Worm (Caenorhabditis elegans) whole organism, L2 larva: ENCODE data around the gene C34C12.9.

Experiments
- C34F6.9 ChIP-seq: fragments of 150-350 bp; optimal IDR thresholded peaks from 2 replicates; lab custom pipeline; 2014; ENCODE audit warnings: missing biosample characterization, missing genetic modification characterization
- F13H6.1 ChIP-seq: sonication (generic microtip); optimal IDR thresholded peaks from 2 replicates; lab custom pipeline; 2016; ENCODE audit warnings: missing genetic modification characterization, missing compliant biosample characterization
- R02D3.7 ChIP-seq: fragments of 150-350 bp; optimal IDR thresholded peaks from 2 replicates; lab custom pipeline; 2014; ENCODE audit warnings: missing biosample characterization, missing genetic modification characterization
- Y55F3AM.14 ChIP-seq: fragments of 200-800 bp; sonication (Bioruptor generic); optimal IDR thresholded peaks from 2 replicates; lab custom pipeline; 2018; ENCODE audit warnings: mild to moderate bottlenecking, missing genetic modification characterization, missing compliant biosample characterization
- alr-1 ChIP-seq: fragments of 150-350 bp; optimal IDR thresholded peaks from 2 replicates; lab custom pipeline; 2014; ENCODE audit warnings: missing biosample characterization, missing genetic modification characterization
- aly-2 ChIP-seq: fragments of 150-350 bp; optimal IDR thresholded peaks from 2 replicates; lab custom pipeline; 2014; ENCODE audit warnings: missing biosample characterization, missing genetic modification characterization
- blmp-1 ChIP-seq: sonication (generic microtip); optimal IDR thresholded peaks from 2 replicates; lab custom pipeline; 2017; ENCODE audit warnings: missing genetic modification characterization, mild to moderate bottlenecking, missing compliant biosample characterization, antibody characterized with exemption, moderate library complexity; ENCODE audit not compliant: insufficient read depth
- ceh-16 ChIP-seq: fragments of 150-350 bp; optimal IDR thresholded peaks from 2 replicates; lab custom pipeline; 2014; ENCODE audit warnings: missing biosample characterization, missing genetic modification characterization
- egl-27 ChIP-seq: sonication (generic microtip); optimal IDR thresholded peaks from 3 replicates; lab custom pipeline; 2017; ENCODE audit warnings: missing biosample characterization, missing genetic modification reagents, missing genetic modification characterization
- elt-1 ChIP-seq: fragments of 150-350 bp; optimal IDR thresholded peaks from 2 replicates; lab custom pipeline; 2014; ENCODE audit warnings: missing biosample characterization, missing genetic modification characterization
- fos-1 ChIP-seq: fragments of 150-350 bp; optimal IDR thresholded peaks from 2 replicates; lab custom pipeline; 2014; ENCODE audit warnings: missing biosample characterization, missing genetic modification characterization
- gmeb-1 ChIP-seq: fragments of 150-350 bp; optimal IDR thresholded peaks from 2 replicates; lab custom pipeline; 2014; ENCODE audit warnings: missing biosample characterization, missing genetic modification characterization
- lin-11 ChIP-seq: fragments of 150-350 bp; sonication (generic microtip); optimal IDR thresholded peaks from 2 replicates; lab custom pipeline; 2014; ENCODE audit warnings: missing biosample characterization, missing genetic modification characterization, inconsistent platforms, mixed read lengths
- lin-13 ChIP-seq: fragments of 150-350 bp; optimal IDR thresholded peaks from 2 replicates; lab custom pipeline; 2014; ENCODE audit warnings: missing biosample characterization, missing genetic modification reagents, missing genetic modification characterization
- lin-39 ChIP-seq: fragments of 150-350 bp; optimal IDR thresholded peaks from 2 replicates; lab custom pipeline; 2014; ENCODE audit warnings: missing biosample characterization, missing genetic modification reagents, missing genetic modification characterization
- lsy-2 ChIP-seq, 2 experiments: fragments of 150-350 bp in 1 of 2; sonication (generic microtip) in 1 of 2; optimal IDR thresholded peaks; 2 replicates each; lab custom pipeline; 2014 to 2017; ENCODE audit warnings: missing biosample characterization in 2 of 2, missing genetic modification characterization in 2 of 2
- mdl-1 ChIP-seq, 2 experiments: fragments of 150-350 bp in 1 of 2; sonication (generic microtip) in 1 of 2; optimal IDR thresholded peaks; 2 replicates each; lab custom pipeline; 2017; ENCODE audit warnings: missing biosample characterization in 2 of 2, missing genetic modification characterization in 2 of 2
- nhr-10 ChIP-seq: sonication (generic microtip); optimal IDR thresholded peaks from 2 replicates; lab custom pipeline; 2017; ENCODE audit warnings: missing biosample characterization, missing genetic modification characterization
- nhr-11 ChIP-seq: fragments of 150-350 bp; optimal IDR thresholded peaks from 2 replicates; lab custom pipeline; 2014; ENCODE audit warnings: missing biosample characterization, missing genetic modification characterization
- nhr-21 ChIP-seq: fragments of 150-350 bp; optimal IDR thresholded peaks from 2 replicates; lab custom pipeline; 2014; ENCODE audit warnings: missing biosample characterization, missing genetic modification characterization
- nhr-237 ChIP-seq: fragments of 150-350 bp; optimal IDR thresholded peaks from 2 replicates; lab custom pipeline; 2014; ENCODE audit warnings: missing biosample characterization, missing genetic modification characterization
- nhr-6 ChIP-seq: fragments of 150-350 bp; optimal IDR thresholded peaks from 2 replicates; lab custom pipeline; 2014; ENCODE audit warnings: missing biosample characterization, missing genetic modification characterization
- nhr-77 ChIP-seq: fragments of 150-350 bp; optimal IDR thresholded peaks from 2 replicates; lab custom pipeline; 2014; ENCODE audit warnings: missing biosample characterization, missing genetic modification characterization
- skn-1 ChIP-seq: sonication (generic microtip); optimal IDR thresholded peaks from 2 replicates; lab custom pipeline; 2017; ENCODE audit warnings: missing biosample characterization, missing genetic modification characterization
- sma-3 ChIP-seq: sonication (generic microtip); optimal IDR thresholded peaks from 2 replicates; lab custom pipeline; 2016; ENCODE audit warnings: missing genetic modification reagents, missing genetic modification characterization, missing compliant biosample characterization
- snpc-4 ChIP-seq: fragments of 150-350 bp; optimal IDR thresholded peaks from 2 replicates; lab custom pipeline; 2014; ENCODE audit warnings: missing biosample characterization, missing genetic modification characterization
- unc-39 ChIP-seq: fragments of 150-350 bp; optimal IDR thresholded peaks from 2 replicates; lab custom pipeline; 2014; ENCODE audit warnings: missing biosample characterization, missing genetic modification characterization
- unc-55 ChIP-seq: fragments of 150-350 bp; sonication (generic microtip); optimal IDR thresholded peaks from 3 replicates; lab custom pipeline; 2014; ENCODE audit warnings: missing biosample characterization, missing genetic modification reagents, missing genetic modification characterization
- unc-62 ChIP-seq: fragments of 150-350 bp; optimal IDR thresholded peaks from 2 replicates; lab custom pipeline; 2014; ENCODE audit warnings: missing biosample characterization, missing genetic modification reagents, missing genetic modification characterization
- ztf-1 ChIP-seq: fragments of 200-800 bp; sonication (Bioruptor generic); conservative IDR thresholded peaks from 2 replicates; pipeline ENCODE4 v1.3.6; 2022; ENCODE audit warnings: missing genetic modification characterization, missing compliant biosample characterization
- ztf-11 ChIP-seq: sonication (generic microtip); optimal IDR thresholded peaks from 2 replicates; lab custom pipeline; 2017; ENCODE audit warnings: missing biosample characterization, missing genetic modification characterization
- ztf-4 ChIP-seq: fragments of 150-350 bp; optimal IDR thresholded peaks from 2 replicates; lab custom pipeline; 2014; ENCODE audit warnings: missing biosample characterization, missing genetic modification characterization

Gene C34C12.9

ce11 chrIII:3484995-3485394 lies 9.7 kb upstream of the C34C12.9 start:
- no peak for TF ChIP-seq alr-1 (tag; lab: Kevin White, UChicago)
- TF ChIP-seq unc-39 (tag; lab: Kevin White, UChicago) = no peak
- no peak for TF ChIP-seq ztf-4 (tag; lab: Kevin White, UChicago)
- no peak for TF ChIP-seq elt-1 (tag; lab: Kevin White, UChicago)
- no peak for TF ChIP-seq nhr-11 (tag; lab: Kevin White, UChicago)
- no peak for TF ChIP-seq blmp-1 (tag; lab: Kevin White, UChicago)
- no peak for TF ChIP-seq R02D3.7
- no peak for TF ChIP-seq mdl-1 (tag; optimal IDR thresholded peaks at IDR 0.05; lab: Kevin White, UChicago)
- no peak for TF ChIP-seq ztf-11
- TF ChIP-seq skn-1 (tag; lab: Kevin White, UChicago) = no peak
- TF ChIP-seq nhr-237 (tag; lab: Kevin White, UChicago) = no peak
- no peak for TF ChIP-seq nhr-10
- TF ChIP-seq unc-62 = no peak
- TF ChIP-seq snpc-4 (tag; lab: Kevin White, UChicago) = no peak
- no peak for TF ChIP-seq ztf-1 (GFP tag; lab: Robert Waterston, UW)

ce11 chrIII:3482291-3482690 lies 7.0 kb upstream of the C34C12.9 start, which contains the start of gene C34C12.6:
C34C12.6 (plus strand) TSS chrIII:3482591.
- no peak for TF ChIP-seq lin-13
- TF ChIP-seq lin-11 = no peak
- no peak for TF ChIP-seq nhr-77 (tag; lab: Kevin White, UChicago)

- TF ChIP-seq Y55F3AM.14 (no peak), unc-62 (no peak), elt-1 (tag; lab: Kevin White, UChicago) (no peak), nhr-10 (no peak), nhr-21 (tag; lab: Kevin White, UChicago) (no peak), blmp-1 (tag; lab: Kevin White, UChicago) (peak; percentile 15), fos-1 (tag; lab: Kevin White, UChicago) (no peak)
These were observed 5.6 kb upstream of the C34C12.9 start for ce11 chrIII:3480950-3481349.

- TF ChIP-seq F13H6.1 (tag; lab: Kevin White, UChicago) = no peak
- TF ChIP-seq sma-3 (GFP tag; lab: Kevin White, UChicago) = peak; percentile 40
These were observed 4.9 kb upstream of the C34C12.9 start for ce11 chrIII:3480236-3480635.

ce11 chrIII:3478795-3479398 lies 3.6 kb upstream of the C34C12.9 start:
- peak; percentile 58 for TF ChIP-seq elt-1 (tag; lab: Kevin White, UChicago)
- no peak for TF ChIP-seq mdl-1 (tag; optimal IDR thresholded peaks at IDR 0.05; lab: Kevin White, UChicago)
- TF ChIP-seq ceh-16 (tag; lab: Kevin White, UChicago) = peak; percentile 44
- TF ChIP-seq alr-1 (tag; lab: Kevin White, UChicago) = no peak
- TF ChIP-seq, all 48 proteins: peak for 2

ce11 chrIII:3477375-3477774 lies 2.1 kb upstream of the C34C12.9 start:
- TF ChIP-seq nhr-237 (tag; lab: Kevin White, UChicago) = no peak
- no peak for TF ChIP-seq blmp-1 (tag; lab: Kevin White, UChicago)
- no peak for TF ChIP-seq nhr-21 (tag; lab: Kevin White, UChicago)
- no peak for TF ChIP-seq skn-1 (tag; lab: Kevin White, UChicago)
- TF ChIP-seq lin-39 (tag; lab: Kevin White, UChicago) = no peak
- TF ChIP-seq mdl-1 (tag; optimal IDR thresholded peaks at IDR 0.05; lab: Kevin White, UChicago) = no peak

- TF ChIP-seq sma-3 (GFP tag; lab: Kevin White, UChicago) (peak; percentile 60), gmeb-1 (tag; lab: Kevin White, UChicago) (peak; percentile 0), unc-39 (tag; lab: Kevin White, UChicago) (no peak), C34F6.9 (tag; lab: Kevin White, UChicago) (peak; percentile 6), nhr-6 (tag; lab: Kevin White, UChicago) (no peak), unc-55 (GFP tag; lab: Kevin White, UChicago) (peak; percentile 29), fos-1 (tag; lab: Kevin White, UChicago) (no peak), alr-1 (tag; lab: Kevin White, UChicago) (no peak), egl-27 (tag; lab: Kevin White, UChicago) (no peak), ztf-11 (no peak), lsy-2 (tag; optimal IDR thresholded peaks at IDR 0.05; lab: Kevin White, UChicago) (peak in 1 of 2 experiments; percentile 39), R02D3.7 (no peak), blmp-1 (tag; lab: Kevin White, UChicago) (no peak), aly-2 (tag; lab: Kevin White, UChicago) (no peak)
These were observed 933 bp upstream of the C34C12.9 start for ce11 chrIII:3476245-3476644.
